Fruit fly (Drosophila melanogaster) whole organism, prepupa: ENCODE measurements around the gene skd.

Experiments
- Sox102F ChIP-seq: fragments of 200-800 bp; sonication (Bioruptor generic); optimal IDR thresholded peaks from 2 replicates; lab custom pipeline; 2016; ENCODE audit warnings: missing biosample characterization, mild to moderate bottlenecking, missing genetic modification characterization
- Sox15 ChIP-seq: fragments of 200-800 bp; sonication (Bioruptor generic); optimal IDR thresholded peaks from 3 replicates; lab custom pipeline; 2016; ENCODE audit warnings: missing biosample characterization, missing genetic modification characterization
- cyc ChIP-seq: fragments of 200-800 bp; sonication (Bioruptor generic); optimal IDR thresholded peaks from 3 replicates; lab custom pipeline; 2016; ENCODE audit warnings: missing biosample characterization, missing genetic modification characterization
- lz ChIP-seq: fragments of 200-800 bp; sonication (Bioruptor generic); optimal IDR thresholded peaks from 3 replicates; lab custom pipeline; 2016; ENCODE audit warnings: missing biosample characterization, missing genetic modification characterization
- net ChIP-seq: fragments of 200-800 bp; sonication (Bioruptor generic); optimal IDR thresholded peaks from 3 replicates; lab custom pipeline; 2016; ENCODE audit warnings: missing biosample characterization, missing genetic modification characterization

DNA sequence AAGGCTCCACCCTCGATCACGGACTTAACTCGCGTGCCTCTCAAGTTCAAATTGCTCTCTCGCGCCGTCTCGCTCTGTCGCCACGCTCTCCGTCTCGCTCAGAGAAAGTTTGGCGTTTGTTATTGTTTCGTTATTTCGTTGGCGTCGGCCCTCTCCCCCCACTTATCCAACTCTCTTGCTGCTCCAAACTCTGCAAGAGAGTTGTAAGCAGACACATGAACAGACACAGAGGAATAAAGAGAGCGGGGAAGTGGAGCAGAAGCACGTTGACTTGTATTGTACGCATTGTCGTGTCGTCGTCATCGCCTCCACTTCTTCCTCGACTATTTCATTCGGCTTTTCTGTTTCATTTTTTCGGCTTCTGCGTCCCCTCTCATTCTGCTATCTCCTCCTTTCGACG, 3.9 kb downstream of the skd start:
- no peak for TF ChIP-seq cyc (GFP tag; lab: Kevin White, UChicago)
- no peak for TF ChIP-seq net (GFP tag; lab: Kevin White, UChicago)
- no peak for TF ChIP-seq Sox102F (GFP tag; lab: Kevin White, UChicago)
- no peak for TF ChIP-seq Sox15 (GFP tag; lab: Kevin White, UChicago)
- TF ChIP-seq lz (GFP tag; lab: Kevin White, UChicago) = no peak
